Worm (Caenorhabditis elegans): ENCODE results near the gene sru-28.

The sru-28 gene

DNA sequence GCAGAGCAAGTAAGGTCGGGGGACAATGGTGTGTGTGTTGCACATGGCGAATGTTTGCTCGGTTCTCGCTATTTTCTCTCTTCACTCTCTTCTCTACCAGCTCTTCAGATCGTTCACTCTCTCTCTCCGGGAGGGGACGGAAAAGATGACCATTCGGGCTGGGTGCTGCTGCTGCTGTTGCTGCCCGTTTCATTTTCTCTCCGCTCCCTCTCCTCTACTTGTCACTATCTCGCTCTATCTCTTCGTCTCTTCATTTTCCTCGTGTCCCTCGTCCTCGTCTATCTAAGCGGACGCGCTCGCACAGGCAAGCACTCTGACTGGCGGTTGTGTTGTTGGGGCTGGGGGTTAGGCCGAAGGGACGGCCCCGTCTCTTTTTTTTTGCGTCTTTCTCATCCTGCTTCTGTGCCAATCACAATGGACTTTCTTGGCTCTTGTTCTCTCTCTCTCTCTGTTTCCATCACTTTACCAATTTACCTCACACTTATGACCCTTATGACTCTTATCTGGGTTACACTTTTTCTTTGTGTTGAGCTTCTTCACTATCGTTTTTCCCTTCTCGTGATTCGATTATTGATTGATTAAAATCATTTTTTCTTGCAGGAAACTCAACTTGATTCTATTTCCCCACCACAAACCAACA lies 31.5 kb upstream of the sru-28 start, which contains the start of the genes F53E2.2 and unc-60 (continued):
- TF ChIP-seq sdc-2 (tag; optimal IDR thresholded peaks at IDR 0.05) (peak; percentile 40), ama-1 (optimal IDR thresholded peaks at IDR 0.05) (no peak), unc-3 (GFP tag; conservative IDR thresholded peaks at IDR 0.05) (no peak), unc-3 (tag; optimal IDR thresholded peaks at IDR 0.05) (no peak), K09A11.1 (tag; optimal IDR thresholded peaks at IDR 0.05; ENCODE audit: insufficient read depth) (no peak), odd-2 (tag; optimal IDR thresholded peaks at IDR 0.05) (no peak), ahr-1 (tag; optimal IDR thresholded peaks at IDR 0.05) (no peak), pha-2 (tag; optimal IDR thresholded peaks at IDR 0.05) (no peak), sox-2 (GFP tag; IDR thresholded peaks at IDR 0.05) (no peak), elt-4 (tag; optimal IDR thresholded peaks at IDR 0.05) (no peak), sox-4 (tag; optimal IDR thresholded peaks at IDR 0.05) (no peak), ceh-48 (tag; optimal IDR thresholded peaks at IDR 0.05) (no peak), fkh-10 (GFP tag; optimal IDR thresholded peaks at IDR 0.05) (no peak), ceh-2 (tag; optimal IDR thresholded peaks at IDR 0.05) (peak; percentile 42), elt-2 (tag; optimal IDR thresholded peaks at IDR 0.05) (peak; percentile 25), ref-2 (tag; optimal IDR thresholded peaks at IDR 0.05) (peak; percentile 77), ceh-18 (tag; optimal IDR thresholded peaks at IDR 0.05) (peak; percentile 78)

ce11 chrV:1476284-1476792 lies 29.8 kb upstream of the sru-28 start:
- TF ChIP-seq pros-1 (tag; optimal IDR thresholded peaks at IDR 0.05), result no peak
- no peak for TF ChIP-seq ceh-2 (tag; optimal IDR thresholded peaks at IDR 0.05)
- no peak for TF ChIP-seq pag-3 (tag; optimal IDR thresholded peaks at IDR 0.05; ENCODE audit: borderline replicate concordance)
- no peak for TF ChIP-seq hlh-30 (tag; optimal IDR thresholded peaks at IDR 0.05; ENCODE audit: insufficient read depth)
- no peak for TF ChIP-seq ceh-24 (tag; optimal IDR thresholded peaks at IDR 0.05)
- TF ChIP-seq nfya-1 (tag; optimal IDR thresholded peaks at IDR 0.05), result no peak
- no peak for TF ChIP-seq nhr-232 (tag; optimal IDR thresholded peaks at IDR 0.05)
- no peak for TF ChIP-seq ztf-16 (tag; optimal IDR thresholded peaks at IDR 0.05)
- no peak for TF ChIP-seq sox-4 (tag; optimal IDR thresholded peaks at IDR 0.05)

DNA sequence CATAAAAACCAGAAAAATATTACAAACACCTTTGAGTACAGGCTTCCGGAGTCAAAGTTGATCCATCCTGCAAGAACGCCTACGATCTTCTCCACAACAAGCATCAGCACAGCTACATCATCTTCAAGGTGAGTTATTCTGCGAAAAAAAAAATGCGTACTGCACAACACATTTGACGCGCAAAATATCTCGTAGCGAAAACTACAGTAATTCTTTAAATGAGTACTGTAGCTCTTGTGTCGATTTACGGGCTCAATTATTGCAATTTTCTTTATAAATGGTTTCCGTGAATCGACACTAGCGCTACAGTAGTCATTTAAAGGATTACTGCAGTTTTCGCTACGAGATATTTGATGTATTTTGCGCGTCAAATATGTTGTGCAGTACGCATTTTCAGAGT lies 29.3 kb upstream of the sru-28 start:
- TF ChIP-seq pag-3 (tag; optimal IDR thresholded peaks at IDR 0.05; ENCODE audit: borderline replicate concordance), result no peak
- no peak for TF ChIP-seq tbx-7 (tag; optimal IDR thresholded peaks at IDR 0.05)
- no peak for TF ChIP-seq tbx-2 (tag; optimal IDR thresholded peaks at IDR 0.05)
- TF ChIP-seq ceh-9 (tag; optimal IDR thresholded peaks at IDR 0.05), result no peak
- TF ChIP-seq dmd-4 (tag; optimal IDR thresholded peaks at IDR 0.05; ENCODE audit: borderline replicate concordance), result no peak
- no peak for TF ChIP-seq ttx-3 (tag; optimal IDR thresholded peaks at IDR 0.05)
- TF ChIP-seq ets-4 (tag; optimal IDR thresholded peaks at IDR 0.05), result no peak
- TF ChIP-seq lin-11 (tag; optimal IDR thresholded peaks at IDR 0.05), result no peak
- no peak for TF ChIP-seq ztf-16 (tag; optimal IDR thresholded peaks at IDR 0.05)
- no peak for TF ChIP-seq sox-4 (tag; optimal IDR thresholded peaks at IDR 0.05)
- TF ChIP-seq nhr-232 (tag; optimal IDR thresholded peaks at IDR 0.05), result no peak
- no peak for TF ChIP-seq hlh-8 (tag; optimal IDR thresholded peaks at IDR 0.05)
- TF ChIP-seq ref-2 (tag; optimal IDR thresholded peaks at IDR 0.05), result no peak
- no peak for TF ChIP-seq madf-2 (tag; optimal IDR thresholded peaks at IDR 0.05)
- no peak for TF ChIP-seq ceh-2 (tag; optimal IDR thresholded peaks at IDR 0.05)
- TF ChIP-seq K09A11.1 (tag; optimal IDR thresholded peaks at IDR 0.05; ENCODE audit: insufficient read depth), result no peak
- TF ChIP-seq dve-1 (tag; optimal IDR thresholded peaks at IDR 0.05), result no peak
- TF ChIP-seq ceh-24 (tag; optimal IDR thresholded peaks at IDR 0.05), result no peak
- no peak for TF ChIP-seq mec-3 (tag; optimal IDR thresholded peaks at IDR 0.05; ENCODE audit: borderline replicate concordance)
- TF ChIP-seq hlh-13 (GFP tag; optimal IDR thresholded peaks at IDR 0.05), result no peak

DNA sequence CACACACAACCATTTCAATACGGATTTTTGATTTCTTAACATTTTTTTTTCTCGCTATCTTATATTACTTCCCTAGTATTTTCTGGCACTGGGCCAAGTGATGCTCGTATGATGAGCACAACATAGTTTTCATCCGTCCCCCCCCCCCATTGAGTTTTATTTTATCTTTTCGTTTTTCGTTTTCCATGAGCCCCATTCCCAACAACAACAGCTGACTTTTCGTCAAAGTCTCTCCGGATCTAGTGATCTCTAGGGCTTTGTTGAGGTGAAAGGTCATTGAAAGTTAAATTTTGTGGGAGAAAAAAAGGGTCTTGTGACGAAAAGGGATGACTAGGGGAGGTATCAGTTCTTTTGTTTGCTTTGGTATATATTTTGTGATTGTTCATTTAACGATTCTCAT lies 25.3 kb upstream of the sru-28 start:
- TF ChIP-seq ceh-18 (tag; optimal IDR thresholded peaks at IDR 0.05) (peak; percentile 60), pat-9 (tag; optimal IDR thresholded peaks at IDR 0.05) (no peak)
